Fruit fly (Drosophila melanogaster) whole organism, embryonic: ENCODE measurements around the gene NdufA3.

Experiments
- ATbp ChIP-seq: fragments of 200-800 bp; sonication (Bioruptor generic); optimal IDR thresholded peaks from 2 replicates; lab custom pipeline; 2017; ENCODE audit warnings: missing biosample characterization, mild to moderate bottlenecking, missing genetic modification characterization, missing genetic modification reagents
- Ada2b ChIP-seq: fragments of 200-800 bp; sonication (Bioruptor generic); IDR thresholded peaks from 2 replicates; pipeline ENCODE4 v1.3.6; 2022; ENCODE audit warnings: missing biosample characterization, missing genetic modification characterization
- Atf3 ChIP-seq: fragments of 200-800 bp; sonication (Bioruptor generic); optimal IDR thresholded peaks from 3 replicates; lab custom pipeline; 2016; ENCODE audit warnings: missing biosample characterization, missing genetic modification characterization
- CG1024 ChIP-seq: fragments of 200-800 bp; sonication (Bioruptor generic); IDR thresholded peaks from 2 replicates; pipeline ENCODE4 v1.3.6; 2022; ENCODE audit warnings: missing biosample characterization, missing genetic modification characterization
- CG10565 ChIP-seq: fragments of 200-800 bp; sonication (Bioruptor generic); optimal IDR thresholded peaks from 3 replicates; lab custom pipeline; 2016; ENCODE audit warnings: missing biosample characterization, mild to moderate bottlenecking, missing genetic modification characterization
- CG11695 ChIP-seq: fragments of 200-800 bp; sonication (Bioruptor generic); IDR thresholded peaks from 3 replicates; pipeline ENCODE4 v1.3.6; 2022; ENCODE audit warnings: missing biosample characterization, missing genetic modification characterization
- CG11723 ChIP-seq: fragments of 200-800 bp; sonication (Bioruptor generic); optimal IDR thresholded peaks from 2 replicates; lab custom pipeline; 2017; ENCODE audit warnings: missing biosample characterization, mild to moderate bottlenecking, missing genetic modification characterization
- CG14710 ChIP-seq: fragments of 200-800 bp; sonication (Bioruptor generic); optimal IDR thresholded peaks from 3 replicates; lab custom pipeline; 2019; ENCODE audit warnings: missing biosample characterization, mild to moderate bottlenecking, missing genetic modification characterization, moderate library complexity
- CG1792 ChIP-seq: fragments of 200-800 bp; sonication (Bioruptor generic); optimal IDR thresholded peaks from 2 replicates; lab custom pipeline; 2016; ENCODE audit warnings: missing biosample characterization, missing genetic modification characterization
- CG2678 ChIP-seq: fragments of 200-800 bp; sonication (Bioruptor generic); optimal IDR thresholded peaks from 3 replicates; lab custom pipeline; 2019; ENCODE audit warnings: missing biosample characterization, mild to moderate bottlenecking, missing genetic modification characterization, moderate library complexity
- CG30403 ChIP-seq: fragments of 200-800 bp; sonication (Bioruptor generic); optimal IDR thresholded peaks from 3 replicates; lab custom pipeline; 2016; ENCODE audit warnings: missing biosample characterization, missing genetic modification characterization
- CG3726 ChIP-seq: fragments of 200-800 bp; sonication (Bioruptor generic); IDR thresholded peaks from 3 replicates; pipeline ENCODE4, ENCODE4 v1.3.6; 2022; ENCODE audit warnings: missing biosample characterization, missing genetic modification characterization
- CG4404 ChIP-seq: fragments of 200-800 bp; sonication (Bioruptor generic); IDR thresholded peaks from 2 replicates; pipeline ENCODE4 v1.3.6; 2022; ENCODE audit warnings: missing biosample characterization, missing genetic modification characterization
- CG6813 ChIP-seq: fragments of 200-800 bp; sonication (Bioruptor generic); optimal IDR thresholded peaks from 2 replicates; lab custom pipeline; 2017; ENCODE audit warnings: missing biosample characterization, missing genetic modification characterization, mild to moderate bottlenecking, moderate library complexity, missing genetic modification reagents
- CG7745 ChIP-seq: fragments of 200-800 bp; sonication (Bioruptor generic); optimal IDR thresholded peaks from 2 replicates; lab custom pipeline; 2018; ENCODE audit warnings: missing biosample characterization, mild to moderate bottlenecking, missing genetic modification characterization, moderate library complexity
- CG7963 ChIP-seq: fragments of 200-800 bp; sonication (Bioruptor generic); IDR thresholded peaks from 3 replicates; pipeline ENCODE4 v1.3.6; 2022; ENCODE audit warnings: missing biosample characterization, missing genetic modification characterization; ENCODE audit not compliant: partially characterized antibody
- CG8478 ChIP-seq: fragments of >200 bp; optimal IDR thresholded peaks from 2 replicates; lab custom pipeline; 2018
- Camta ChIP-seq: fragments of 200-800 bp; sonication (Bioruptor generic); optimal IDR thresholded peaks from 2 replicates; lab custom pipeline; 2016; ENCODE audit warnings: missing biosample characterization, missing genetic modification characterization
- D ChIP-seq, 2 experiments: fragments of 200-800 bp in 1 of 2; fragments of >200 bp in 1 of 2; sonication (Bioruptor generic) in 1 of 2; optimal IDR thresholded peaks; 2 replicates in 1 of 2; 3 replicates in 1 of 2; lab custom pipeline; 2017; ENCODE audit warnings: mild to moderate bottlenecking in 1 of 2, missing biosample characterization in 1 of 2, missing genetic modification characterization in 1 of 2, missing genetic modification reagents in 1 of 2
- Dek ChIP-seq: fragments of 200-800 bp; sonication (Bioruptor generic); optimal IDR thresholded peaks from 3 replicates; lab custom pipeline; 2019; ENCODE audit warnings: missing biosample characterization, mild to moderate bottlenecking, missing genetic modification characterization, moderate library complexity
- Gug ChIP-seq: fragments of 200-800 bp; sonication (Bioruptor generic); IDR thresholded peaks from 4 replicates; pipeline ENCODE4 v1.3.6; 2022; ENCODE audit warnings: missing biosample characterization, missing genetic modification characterization
- Hr3 ChIP-seq: fragments of 200-800 bp; sonication (Bioruptor generic); optimal IDR thresholded peaks from 3 replicates; lab custom pipeline; 2016; ENCODE audit warnings: missing biosample characterization, missing genetic modification characterization
- Mrtf ChIP-seq: fragments of 200-800 bp; sonication (Bioruptor generic); IDR thresholded peaks from 3 replicates; pipeline ENCODE4 v1.3.6; 2022; ENCODE audit warnings: missing biosample characterization, missing genetic modification characterization
- NC2β ChIP-seq: fragments of 200-800 bp; sonication (Bioruptor generic); optimal IDR thresholded peaks from 2 replicates; lab custom pipeline; 2016; ENCODE audit warnings: missing biosample characterization, missing genetic modification characterization
- Nf-YA ChIP-seq: fragments of 200-800 bp; sonication (Bioruptor generic); IDR thresholded peaks from 2 replicates; pipeline ENCODE4 v1.3.6; 2022; ENCODE audit warnings: missing biosample characterization, missing genetic modification characterization
- PHDP ChIP-seq: fragments of 200-800 bp; sonication (Bioruptor generic); optimal IDR thresholded peaks from 3 replicates; lab custom pipeline; 2018; ENCODE audit warnings: missing biosample characterization, mild to moderate bottlenecking, missing genetic modification characterization, moderate library complexity
- Poxn ChIP-seq: fragments of 200-800 bp; sonication (Bioruptor generic); IDR thresholded peaks from 2 replicates; pipeline ENCODE4 v1.3.6; 2022; ENCODE audit warnings: missing biosample characterization, missing genetic modification characterization
- Scr ChIP-seq: fragments of 200-800 bp; sonication (Bioruptor generic); IDR thresholded peaks from 2 replicates; pipeline ENCODE4 v1.3.6; 2022; ENCODE audit warnings: missing biosample characterization, missing genetic modification characterization; ENCODE audit not compliant: partially characterized antibody
- Stat92E ChIP-seq, 3 experiments: fragments of >200 bp in 2 of 3; fragments of 200-800 bp in 1 of 3; sonication (Bioruptor generic) in 1 of 3; optimal IDR thresholded peaks; 2 replicates each; lab custom pipeline; 2017 to 2019; ENCODE audit warnings: missing biosample characterization in 3 of 3, missing genetic modification characterization in 3 of 3, mild to moderate bottlenecking in 1 of 3, moderate library complexity in 1 of 3
- YL-1 ChIP-seq: fragments of 200-800 bp; sonication (Bioruptor generic); optimal IDR thresholded peaks from 3 replicates; lab custom pipeline; 2017; ENCODE audit warnings: missing biosample characterization, mild to moderate bottlenecking, missing genetic modification characterization
- ab ChIP-seq: fragments of 200-800 bp; sonication (Bioruptor generic); optimal IDR thresholded peaks from 2 replicates; lab custom pipeline; 2016; ENCODE audit warnings: missing biosample characterization, missing genetic modification characterization
- ac ChIP-seq: fragments of 200-800 bp; sonication (Bioruptor generic); optimal IDR thresholded peaks from 3 replicates; lab custom pipeline; 2017; ENCODE audit warnings: missing biosample characterization, mild to moderate bottlenecking, missing genetic modification characterization
- ash1 ChIP-seq: fragments of 200-800 bp; sonication (Bioruptor generic); optimal IDR thresholded peaks from 2 replicates; lab custom pipeline; 2018; ENCODE audit warnings: missing biosample characterization, mild to moderate bottlenecking, missing genetic modification characterization
- crc ChIP-seq: fragments of 200-800 bp; sonication (Bioruptor generic); optimal IDR thresholded peaks from 2 replicates; lab custom pipeline; 2016; ENCODE audit warnings: missing biosample characterization, missing genetic modification characterization
- disco-r ChIP-seq: fragments of 200-800 bp; sonication (Bioruptor generic); optimal IDR thresholded peaks from 2 replicates; lab custom pipeline; 2016; ENCODE audit warnings: missing biosample characterization, missing genetic modification characterization
- dmrt11E ChIP-seq: fragments of 200-800 bp; sonication (Bioruptor generic); optimal IDR thresholded peaks from 3 replicates; lab custom pipeline; 2018; ENCODE audit warnings: missing biosample characterization, mild to moderate bottlenecking, missing genetic modification characterization, moderate library complexity
- ftz-f1 ChIP-seq: fragments of 200-800 bp; sonication (Bioruptor generic); optimal IDR thresholded peaks from 2 replicates; lab custom pipeline; 2016; ENCODE audit warnings: missing biosample characterization, missing genetic modification characterization
- fu2 ChIP-seq: fragments of 200-800 bp; sonication (Bioruptor generic); optimal IDR thresholded peaks from 2 replicates; lab custom pipeline; 2016; ENCODE audit warnings: missing biosample characterization, missing genetic modification characterization
- hkb ChIP-seq, 2 experiments: fragments of 200-800 bp in 1 of 2; fragments of >200 bp in 1 of 2; sonication (Bioruptor generic) in 1 of 2; IDR thresholded peaks in 1 of 2; optimal IDR thresholded peaks in 1 of 2; 2 replicates each; pipeline versions ENCODE4 v1.3.6 to Lab custom; 2017 to 2022; ENCODE audit warnings: missing biosample characterization in 1 of 2, missing genetic modification characterization in 1 of 2
- ken ChIP-seq: fragments of 200-800 bp; sonication (Bioruptor generic); IDR thresholded peaks from 3 replicates; pipeline ENCODE4 v1.3.6; 2022; ENCODE audit warnings: missing biosample characterization, missing genetic modification characterization
- mirr ChIP-seq: fragments of 200-800 bp; sonication (Bioruptor generic); optimal IDR thresholded peaks from 3 replicates; lab custom pipeline; 2018; ENCODE audit warnings: missing biosample characterization, mild to moderate bottlenecking, missing genetic modification characterization
- pb ChIP-seq: fragments of 200-800 bp; sonication (Bioruptor generic); optimal IDR thresholded peaks from 3 replicates; lab custom pipeline; 2016; ENCODE audit warnings: missing biosample characterization, missing genetic modification characterization
- slp2 ChIP-seq: fragments of 200-800 bp; sonication (Bioruptor generic); optimal IDR thresholded peaks from 2 replicates; lab custom pipeline; 2016; ENCODE audit warnings: missing biosample characterization, missing genetic modification characterization
- sob ChIP-seq: fragments of 200-800 bp; sonication (Bioruptor generic); IDR thresholded peaks from 2 replicates; pipeline ENCODE4 v1.3.6; 2022; ENCODE audit warnings: missing biosample characterization, missing genetic modification characterization
- sqz ChIP-seq: fragments of 200-800 bp; sonication (Bioruptor generic); optimal IDR thresholded peaks from 3 replicates; lab custom pipeline; 2018; ENCODE audit warnings: missing biosample characterization, mild to moderate bottlenecking, missing genetic modification characterization
- trem ChIP-seq: fragments of 200-800 bp; optimal IDR thresholded peaks from 3 replicates; lab custom pipeline; 2019; ENCODE audit warnings: missing biosample characterization, mild to moderate bottlenecking, missing genetic modification characterization, moderate library complexity
- unc-4 ChIP-seq: fragments of 200-800 bp; sonication (Bioruptor generic); IDR thresholded peaks from 2 replicates; pipeline ENCODE4 v1.3.6; 2022; ENCODE audit warnings: missing biosample characterization, missing genetic modification characterization; ENCODE audit not compliant: partially characterized antibody

Gene NdufA3

dm6 chrX:9196362-9196761 lies 36.5 kb upstream of the NdufA3 start, which contains the start of gene CG12118 (continued):
- TF ChIP-seq CG14710 (peak; percentile 88), D (optimal IDR thresholded peaks at IDR 0.05; lab: Kevin White, UChicago) (no peak), D (GFP tag; optimal IDR thresholded peaks at IDR 0.05; lab: Kevin White, UChicago) (peak; percentile 45), Gug (GFP tag; lab: Robert Waterston, UW) (peak; percentile 58; the same call in 3 of the 4 replicates), CG10565 (GFP tag; lab: Kevin White, UChicago) (no peak), mirr (GFP tag; lab: Kevin White, UChicago) (no peak), sqz (GFP tag; lab: Kevin White, UChicago) (peak; percentile 43), CG2678 (tag; lab: Kevin White, UChicago) (peak; percentile 81), Dek (tag; lab: Kevin White, UChicago) (peak; percentile 62), NC2β (GFP tag; lab: Kevin White, UChicago) (peak; percentile 46), Ada2b (GFP tag; lab: Robert Waterston, UW) (peak; percentile 75), ac (GFP tag; lab: Kevin White, UChicago) (no peak), CG6813 (GFP tag; lab: Kevin White, UChicago) (peak; percentile 17), ab (GFP tag; lab: Kevin White, UChicago) (no peak), Scr (GFP tag; lab: Robert Waterston, UW) (peak; percentile 95), ken (GFP tag; lab: Robert Waterston, UW) (peak; percentile 87), CG7745 (tag; lab: Kevin White, UChicago) (no peak), Atf3 (no peak), YL-1 (GFP tag; lab: Kevin White, UChicago) (peak; percentile 44), CG1024 (peak; percentile 70), slp2 (GFP tag; lab: Kevin White, UChicago) (no peak), ash1 (GFP tag; lab: Kevin White, UChicago) (no peak), ftz-f1 (GFP tag; lab: Kevin White, UChicago) (no peak), CG8478 (no peak), trem (peak; percentile 73), disco-r (no peak), ATbp (GFP tag; lab: Kevin White, UChicago) (peak; percentile 30), fu2 (GFP tag; lab: Kevin White, UChicago) (no peak), CG11723 (GFP tag; lab: Kevin White, UChicago) (peak; percentile 32), CG11695 (GFP tag; lab: Robert Waterston, UW) (peak; percentile 67; the same call in 2 of the 3 replicates), crc (GFP tag; lab: Kevin White, UChicago) (no peak), CG4404 (GFP tag; lab: Robert Waterston, UW) (peak; percentile 22; the same call in 1 of the 2 replicates), CG7963 (GFP tag; lab: Robert Waterston, UW) (peak; percentile 81), unc-4 (peak; percentile 96), hkb (optimal IDR thresholded peaks at IDR 0.05; lab: Kevin White, UChicago) (no peak), hkb (GFP tag; IDR thresholded peaks at IDR 0.05; lab: Robert Waterston, UW) (peak; percentile 83), CG1792 (GFP tag; lab: Kevin White, UChicago) (no peak), CG3726 (GFP tag; lab: Robert Waterston, UW) (peak; percentile 5; the same call in 1 of the 3 replicates), CG30403 (GFP tag; lab: Kevin White, UChicago) (peak; percentile 92), pb (no peak), sob (GFP tag; lab: Robert Waterston, UW) (peak; percentile 90), Mrtf (GFP tag; lab: Robert Waterston, UW) (no peak), Hr3 (GFP tag; lab: Kevin White, UChicago) (peak; percentile 84), Poxn (GFP tag; lab: Robert Waterston, UW) (peak; percentile 32; the same call in 1 of the 2 replicates), Nf-YA (peak; percentile 43; the same call in 1 of the 2 replicates), Camta (GFP tag; lab: Kevin White, UChicago) (peak; percentile 14), dmrt11E (tag; lab: Kevin White, UChicago) (peak; percentile 80), Stat92E (GFP tag; optimal IDR thresholded peaks at IDR 0.05; lab: Kevin White, UChicago) (no peak), PHDP (peak; percentile 77)
